Worm (Caenorhabditis elegans) whole organism, L4 larva: ENCODE results near the gene hst-2.

ENCODE experiments used
- F10B5.3 ChIP-seq: sonication (generic microtip); optimal IDR thresholded peaks from 2 replicates; lab custom pipeline; 2016; ENCODE audit warnings: mild to moderate bottlenecking, missing genetic modification characterization, missing compliant biosample characterization
- F26F4.8 ChIP-seq: fragments of 200-800 bp; sonication (Bioruptor generic); conservative IDR thresholded peaks from 2 replicates; pipeline ENCODE4 v1.3.6; 2022; ENCODE audit warnings: missing genetic modification characterization, missing compliant biosample characterization
- F37D6.2 ChIP-seq: sonication (generic microtip); optimal IDR thresholded peaks from 2 replicates; lab custom pipeline; 2016; ENCODE audit warnings: mild to moderate bottlenecking, missing genetic modification characterization, missing compliant biosample characterization
- F44E2.7 ChIP-seq: fragments of 200-800 bp; sonication (Bioruptor generic); IDR thresholded peaks from 2 replicates; pipeline ENCODE4 v2.1.2; 2022; ENCODE audit warnings: missing genetic modification characterization, missing compliant biosample characterization
- T20F7.1 ChIP-seq: fragments of 200-800 bp; sonication (Bioruptor generic); optimal IDR thresholded peaks from 2 replicates; lab custom pipeline; 2018; ENCODE audit warnings: mild to moderate bottlenecking, missing genetic modification characterization, missing compliant biosample characterization
- T26A8.4 ChIP-seq: fragments of 200-800 bp; sonication (Bioruptor generic); IDR thresholded peaks from 2 replicates; pipeline ENCODE4 v1.3.6; 2022; ENCODE audit warnings: missing genetic modification characterization, missing compliant biosample characterization
- aha-1 ChIP-seq: fragments of 150-350 bp; peaks from one replicate; lab custom pipeline; 2014; ENCODE audit warnings: missing biosample characterization, missing genetic modification characterization
- ama-1 ChIP-seq: fragments of 150-350 bp; optimal IDR thresholded peaks from 2 replicates; lab custom pipeline; 2014; ENCODE audit warnings: inconsistent platforms, mixed read lengths
- attf-4 ChIP-seq: sonication (generic microtip); optimal IDR thresholded peaks from 3 replicates; lab custom pipeline; 2017; ENCODE audit warnings: missing biosample characterization, missing genetic modification characterization
- ceh-20 ChIP-seq: fragments of 200-800 bp; sonication (Bioruptor generic); IDR thresholded peaks from 2 replicates; pipeline ENCODE4 v1.3.6; 2022; ENCODE audit warnings: missing genetic modification reagents, missing genetic modification characterization, missing compliant biosample characterization
- ceh-32 ChIP-seq: sonication (generic microtip); optimal IDR thresholded peaks from 2 replicates; lab custom pipeline; 2016; ENCODE audit warnings: mild to moderate bottlenecking, missing genetic modification characterization, missing compliant biosample characterization; ENCODE audit not compliant: poor library complexity
- ceh-44 ChIP-seq: fragments of 200-800 bp; sonication (Bioruptor generic); IDR thresholded peaks from 2 replicates; pipeline ENCODE4 v1.3.6; 2022; ENCODE audit warnings: missing genetic modification reagents, missing genetic modification characterization, missing compliant biosample characterization
- ces-1 ChIP-seq: fragments of 150-350 bp; sonication (generic microtip); optimal IDR thresholded peaks from 4 replicates; lab custom pipeline; 2014; ENCODE audit warnings: missing biosample characterization, missing genetic modification reagents, missing genetic modification characterization
- cey-2 ChIP-seq: sonication (generic microtip); optimal IDR thresholded peaks from 3 replicates; lab custom pipeline; 2017; ENCODE audit warnings: missing genetic modification characterization, mild to moderate bottlenecking, missing compliant biosample characterization, antibody characterized with exemption, borderline replicate concordance; ENCODE audit not compliant: insufficient read depth
- ctbp-1 ChIP-seq: fragments of 200-800 bp; sonication (Bioruptor generic); IDR thresholded peaks from 2 replicates; pipeline ENCODE4 v1.3.6; 2022; ENCODE audit warnings: missing genetic modification reagents, missing genetic modification characterization, missing compliant biosample characterization
- daf-19 ChIP-seq: fragments of 200-800 bp; sonication (Bioruptor generic); conservative IDR thresholded peaks from 2 replicates; pipeline ENCODE4 v1.3.6; 2022; ENCODE audit warnings: missing genetic modification characterization, missing compliant biosample characterization
- daf-8 ChIP-seq: fragments of 200-800 bp; sonication (Bioruptor generic); IDR thresholded peaks from 2 replicates; pipeline ENCODE4 v1.3.6; 2022; ENCODE audit warnings: missing genetic modification characterization, missing compliant biosample characterization
- dmd-6 ChIP-seq: fragments of 200-800 bp; sonication (Bioruptor generic); IDR thresholded peaks from 2 replicates; pipeline ENCODE4 v1.3.6; 2022; ENCODE audit warnings: missing genetic modification reagents, missing genetic modification characterization, missing compliant biosample characterization
- dmd-9 ChIP-seq: fragments of 200-800 bp; sonication (Bioruptor generic); IDR thresholded peaks from 2 replicates; pipeline ENCODE4 v1.3.6; 2022; ENCODE audit warnings: missing genetic modification reagents, missing genetic modification characterization, missing compliant biosample characterization
- dpl-1 ChIP-seq: fragments of 150-350 bp; optimal IDR thresholded peaks from 2 replicates; lab custom pipeline; 2014; ENCODE audit warnings: missing biosample characterization, missing genetic modification reagents, missing genetic modification characterization
- duxl-1 ChIP-seq: sonication (generic microtip); optimal IDR thresholded peaks from 2 replicates; lab custom pipeline; 2016; ENCODE audit warnings: mild to moderate bottlenecking, missing genetic modification characterization, moderate library complexity, missing compliant biosample characterization; ENCODE audit not compliant: poor library complexity
- gei-8 ChIP-seq: fragments of 200-800 bp; sonication (Bioruptor generic); optimal IDR thresholded peaks from 2 replicates; lab custom pipeline; 2018; ENCODE audit warnings: mild to moderate bottlenecking, missing genetic modification characterization, missing compliant biosample characterization
- hlh-11 ChIP-seq: fragments of 200-800 bp; sonication (Bioruptor generic); optimal IDR thresholded peaks from 2 replicates; lab custom pipeline; 2018; ENCODE audit warnings: mild to moderate bottlenecking, missing genetic modification characterization, missing compliant biosample characterization
- hlh-30 ChIP-seq: sonication (generic microtip); optimal IDR thresholded peaks from 2 replicates; lab custom pipeline; 2017; ENCODE audit warnings: antibody characterized with exemption, mild to moderate bottlenecking, missing genetic modification characterization, missing compliant biosample characterization; ENCODE audit not compliant: insufficient read depth
- jun-1 ChIP-seq: fragments of 150-350 bp; optimal IDR thresholded peaks from 2 replicates; lab custom pipeline; 2014; ENCODE audit warnings: missing biosample characterization, missing genetic modification reagents, missing genetic modification characterization
- lin-29 ChIP-seq: fragments of 200-800 bp; sonication (Bioruptor generic); IDR thresholded peaks from 2 replicates; pipeline ENCODE4 v1.3.6; 2022; ENCODE audit warnings: missing genetic modification reagents, missing genetic modification characterization, missing compliant biosample characterization
- lin-38 ChIP-seq: fragments of 200-800 bp; sonication (Bioruptor generic); IDR thresholded peaks from 2 replicates; pipeline ENCODE4 v1.3.6; 2022; ENCODE audit warnings: missing genetic modification reagents, missing genetic modification characterization, missing compliant biosample characterization
- lir-3 ChIP-seq: sonication (generic microtip); optimal IDR thresholded peaks from 2 replicates; lab custom pipeline; 2016; ENCODE audit warnings: mild to moderate bottlenecking, missing genetic modification characterization, missing compliant biosample characterization
- lsy-2 ChIP-seq, 2 experiments: fragments of 150-350 bp in 1 of 2; sonication (generic microtip) in 1 of 2; optimal IDR thresholded peaks; 2 replicates each; lab custom pipeline; 2014 to 2017; ENCODE audit warnings: missing biosample characterization in 2 of 2, missing genetic modification characterization in 2 of 2
- madf-9 ChIP-seq: fragments of 200-800 bp; sonication (Bioruptor generic); conservative IDR thresholded peaks from 2 replicates; pipeline ENCODE4 v1.3.6; 2022; ENCODE audit warnings: missing genetic modification reagents, missing genetic modification characterization, missing compliant biosample characterization
- mdl-1 ChIP-seq, 2 experiments: fragments of 150-350 bp in 1 of 2; sonication (generic microtip) in 1 of 2; optimal IDR thresholded peaks; 2 replicates each; lab custom pipeline; 2014 to 2017; ENCODE audit warnings: missing biosample characterization in 2 of 2, missing genetic modification characterization in 2 of 2
- mdt-29 ChIP-seq: fragments of 200-800 bp; sonication (Bioruptor generic); IDR thresholded peaks from 2 replicates; pipeline ENCODE4 v1.3.6; 2022; ENCODE audit warnings: missing genetic modification reagents, missing genetic modification characterization, missing compliant biosample characterization
- mep-1 ChIP-seq: fragments of 150-350 bp; sonication (generic microtip); optimal IDR thresholded peaks from 3 replicates; lab custom pipeline; 2014; ENCODE audit warnings: missing biosample characterization, missing genetic modification characterization
- nhr-102 ChIP-seq: sonication (generic microtip); optimal IDR thresholded peaks from 2 replicates; lab custom pipeline; 2016; ENCODE audit warnings: mild to moderate bottlenecking, missing genetic modification characterization, moderate library complexity, missing compliant biosample characterization
- nhr-237 ChIP-seq: sonication (generic microtip); optimal IDR thresholded peaks from 2 replicates; lab custom pipeline; 2017; ENCODE audit warnings: missing biosample characterization, missing genetic modification characterization
- nhr-25 ChIP-seq: sonication (generic microtip); optimal IDR thresholded peaks from 2 replicates; lab custom pipeline; 2017; ENCODE audit warnings: missing genetic modification characterization, mild to moderate bottlenecking, missing compliant biosample characterization, antibody characterized with exemption, moderate library complexity, borderline replicate concordance; ENCODE audit not compliant: insufficient read depth
- nhr-41 ChIP-seq: fragments of 200-800 bp; sonication (Bioruptor generic); IDR thresholded peaks from 2 replicates; pipeline ENCODE4 v1.3.6; 2022; ENCODE audit warnings: missing genetic modification reagents, missing genetic modification characterization, missing compliant biosample characterization
- nhr-77 ChIP-seq: fragments of 150-350 bp; optimal IDR thresholded peaks from 2 replicates; lab custom pipeline; 2014; ENCODE audit warnings: missing biosample characterization, missing genetic modification characterization
- pqm-1 ChIP-seq: sonication (generic microtip); optimal IDR thresholded peaks from 2 replicates; lab custom pipeline; 2017; ENCODE audit warnings: missing biosample characterization, missing genetic modification characterization
- rbr-2 ChIP-seq: sonication (generic microtip); optimal IDR thresholded peaks from 2 replicates; lab custom pipeline; 2016; ENCODE audit warnings: missing genotype, missing genetic modification characterization, missing compliant biosample characterization
- sdz-12 ChIP-seq: fragments of 200-800 bp; sonication (Bioruptor generic); optimal IDR thresholded peaks from 2 replicates; lab custom pipeline; 2018; ENCODE audit warnings: mild to moderate bottlenecking, missing genetic modification characterization, missing compliant biosample characterization
- spr-1 ChIP-seq: sonication (generic microtip); optimal IDR thresholded peaks from 2 replicates; lab custom pipeline; 2016; ENCODE audit warnings: mild to moderate bottlenecking, missing genetic modification characterization, missing compliant biosample characterization
- spr-3 ChIP-seq: fragments of 200-800 bp; sonication (Bioruptor generic); optimal IDR thresholded peaks from 2 replicates; lab custom pipeline; 2018; ENCODE audit warnings: mild to moderate bottlenecking, missing genetic modification characterization, missing compliant biosample characterization
- unc-130 ChIP-seq: sonication (generic microtip); optimal IDR thresholded peaks from 2 replicates; lab custom pipeline; 2016; ENCODE audit warnings: missing genetic modification reagents, missing genetic modification characterization, missing compliant biosample characterization
- zfp-2 ChIP-seq: sonication (generic microtip); optimal IDR thresholded peaks from 2 replicates; lab custom pipeline; 2016; ENCODE audit warnings: mild to moderate bottlenecking, missing genetic modification characterization, missing compliant biosample characterization
- zfp-3 ChIP-seq: fragments of 200-800 bp; sonication (Bioruptor generic); conservative IDR thresholded peaks from 2 replicates; pipeline ENCODE4 v1.3.6; 2022; ENCODE audit warnings: missing genetic modification reagents, missing genetic modification characterization, missing compliant biosample characterization
- zip-2 ChIP-seq: fragments of 150-350 bp; optimal IDR thresholded peaks from 2 replicates; lab custom pipeline; 2014; ENCODE audit warnings: missing biosample characterization, missing genetic modification characterization
- ztf-7 ChIP-seq: fragments of 150-350 bp; optimal IDR thresholded peaks from 2 replicates; lab custom pipeline; 2014; ENCODE audit warnings: missing biosample characterization, missing genetic modification characterization

The hst-2 gene

DNA sequence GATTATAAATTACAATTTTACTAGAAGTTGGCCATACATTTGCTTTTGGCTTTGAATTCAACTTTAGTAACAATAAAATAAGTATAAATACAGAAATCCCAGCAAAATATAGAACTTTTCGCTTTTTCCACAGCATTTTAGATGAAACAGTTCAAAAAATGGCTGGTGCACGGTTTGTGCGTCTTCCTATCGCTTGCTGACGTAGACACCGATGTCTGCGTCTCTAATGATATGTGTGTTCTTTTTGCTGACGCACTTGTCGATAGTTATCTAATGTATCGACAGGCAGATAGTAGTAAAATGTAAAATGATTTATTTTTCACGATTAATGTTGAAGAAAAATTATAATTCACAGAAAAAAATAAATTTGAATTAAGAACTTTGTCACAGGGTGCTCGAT, at the start of gene hst-2 (continued):
- TF ChIP-seq cey-2 (tag; lab: Kevin White, UChicago) (no peak), aha-1 (tag; lab: Kevin White, UChicago) (peak; percentile 98), nhr-77 (tag; lab: Kevin White, UChicago) (peak; percentile 81), jun-1 (tag; lab: Kevin White, UChicago) (peak; percentile 63), ctbp-1 (GFP tag; lab: Robert Waterston, UW) (peak; percentile 77; the same call in 1 of the 2 replicates), ama-1 (lab: Kevin White, UChicago) (no peak), rbr-2 (tag; lab: Kevin White, UChicago) (peak; percentile 89), pqm-1 (tag; lab: Kevin White, UChicago) (no peak), lin-38 (peak; percentile 75), duxl-1 (peak; percentile 91), lin-29 (GFP tag; lab: Robert Waterston, UW) (0 out of 2 replicates have a peak, but pooled peaks have one; percentile 67), ceh-20 (GFP tag; lab: Robert Waterston, UW) (peak; percentile 86), zip-2 (peak; percentile 8), T26A8.4 (GFP tag; lab: Robert Waterston, UW) (peak; percentile 93), nhr-237 (tag; lab: Kevin White, UChicago) (no peak), F44E2.7 (GFP tag; lab: Robert Waterston, UW) (no peak), F37D6.2 (tag; lab: Kevin White, UChicago) (peak; percentile 68), nhr-25 (tag; lab: Kevin White, UChicago) (peak; percentile 31), nhr-102 (tag; lab: Kevin White, UChicago) (peak; percentile 93), ces-1 (GFP tag; lab: Kevin White, UChicago) (peak; percentile 9), dmd-9 (GFP tag; lab: Robert Waterston, UW) (no peak), mep-1 (tag; lab: Kevin White, UChicago) (peak; percentile 90), T20F7.1 (GFP tag; lab: Kevin White, UChicago) (peak; percentile 74), lir-3 (tag; lab: Kevin White, UChicago) (no peak)

DNA sequence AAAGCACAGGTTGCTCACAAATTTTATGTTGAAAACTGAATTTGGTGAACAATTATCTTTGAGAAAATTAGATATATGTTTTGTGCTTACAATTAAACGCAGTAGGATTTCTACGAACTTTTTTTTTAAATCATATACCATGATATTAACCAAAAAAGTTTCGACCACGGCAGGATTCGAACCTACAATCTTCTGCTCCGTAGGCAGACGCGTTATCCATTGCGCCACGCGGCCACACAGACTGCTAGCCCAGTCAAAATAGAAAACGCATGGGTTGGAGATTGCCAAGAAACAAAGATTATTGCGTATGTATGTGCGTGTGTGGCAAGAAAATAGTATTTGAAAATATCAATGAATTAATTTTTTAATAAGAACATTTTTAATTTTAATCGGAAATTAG, 45.5 kb upstream of the hst-2 start:
- TF ChIP-seq T20F7.1 (GFP tag; lab: Kevin White, UChicago): peak; percentile 1
- TF ChIP-seq F26F4.8 (GFP tag; lab: Robert Waterston, UW): 0 out of 2 replicates have a peak, but pooled peaks have one; percentile 35
- peak; percentile 30 for TF ChIP-seq sdz-12 (GFP tag; lab: Kevin White, UChicago)
- no peak for TF ChIP-seq daf-8 (GFP tag; lab: Robert Waterston, UW)
- TF ChIP-seq nhr-102 (tag; lab: Kevin White, UChicago): peak; percentile 73
- peak; percentile 53 for TF ChIP-seq F10B5.3 (tag; lab: Kevin White, UChicago)
- TF ChIP-seq lir-3 (tag; lab: Kevin White, UChicago): peak; percentile 52
- no peak for TF ChIP-seq nhr-25 (tag; lab: Kevin White, UChicago)
- TF ChIP-seq dmd-6: peak; percentile 53
- peak; percentile 5 for TF ChIP-seq zfp-2 (tag; lab: Kevin White, UChicago)
- peak in 1 of 2 experiments; percentile 37 for TF ChIP-seq lsy-2 (tag; optimal IDR thresholded peaks at IDR 0.05; lab: Kevin White, UChicago)
- peak; percentile 71 for TF ChIP-seq rbr-2 (tag; lab: Kevin White, UChicago)
- TF ChIP-seq unc-130 (GFP tag; lab: Kevin White, UChicago): peak; percentile 70
- TF ChIP-seq ceh-32 (tag; lab: Kevin White, UChicago): no peak
- peak; percentile 50 for TF ChIP-seq spr-1 (tag; lab: Kevin White, UChicago)
- TF ChIP-seq ztf-7: peak; percentile 61
- TF ChIP-seq spr-3: no peak
- no peak for TF ChIP-seq dpl-1
- peak in 1 of 2 experiments; percentile 16 for TF ChIP-seq mdl-1 (tag; optimal IDR thresholded peaks at IDR 0.05; lab: Kevin White, UChicago)
- TF ChIP-seq madf-9 (GFP tag; lab: Robert Waterston, UW): peak; percentile 68
- no peak for TF ChIP-seq attf-4 (tag; lab: Kevin White, UChicago)
- TF ChIP-seq hlh-30 (tag; lab: Kevin White, UChicago): peak; percentile 50
- peak; percentile 65 for TF ChIP-seq gei-8 (GFP tag; lab: Kevin White, UChicago)
- TF ChIP-seq ceh-44: peak; percentile 33; the same call in 1 of the 2 replicates
- TF ChIP-seq zfp-3 (GFP tag; lab: Robert Waterston, UW): no peak; the same call in 1 of the 2 replicates
- TF ChIP-seq hlh-11 (tag; lab: Kevin White, UChicago): peak; percentile 48
- TF ChIP-seq nhr-41 (GFP tag; lab: Robert Waterston, UW): 0 out of 2 replicates have a peak, but pooled peaks have one; percentile 71
- TF ChIP-seq F44E2.7 (GFP tag; lab: Robert Waterston, UW): no peak
- peak; percentile 63 for TF ChIP-seq mdt-29 (GFP tag; lab: Robert Waterston, UW)
- peak; percentile 83 for TF ChIP-seq daf-19 (GFP tag; lab: Robert Waterston, UW)
